Fruit fly (Drosophila melanogaster): ENCODE data around the gene CG14817.

The CG14817 gene

dm6 chrX:1909533-1909932 is 32.5 kb upstream of the CG14817 start:
- TF ChIP-seq rgr (GFP tag; optimal IDR thresholded peaks at IDR 0.05) (no peak), usp (GFP tag; optimal IDR thresholded peaks at IDR 0.05) (no peak), Vsx2 (GFP tag; optimal IDR thresholded peaks at IDR 0.05; ENCODE audit: partially characterized antibody) (no peak), OdsH (GFP tag; optimal IDR thresholded peaks at IDR 0.05) (no peak), Rel (GFP tag; optimal IDR thresholded peaks at IDR 0.05) (no peak), Rel (tag; optimal IDR thresholded peaks at IDR 0.05) (peak; percentile 55)

- TF ChIP-seq Sp1 (GFP tag; optimal IDR thresholded peaks at IDR 0.05) (peak; percentile 10), Myc (optimal IDR thresholded peaks at IDR 0.05) (no peak)
These were observed 31.7 kb upstream of the CG14817 start, which contains the start of the genes Edem1 and Rbcn-3B for dm6 chrX:1908757-1909156. Gene Edem1, minus strand, starts transcription at chrX:1908827. Gene Rbcn-3B, plus strand, starts transcription at chrX:1908920.

dm6 chrX:1907727-1908264 is 30.7 kb upstream of the CG14817 start, which contains the start of gene mip130:
Gene mip130, plus strand, starts transcription at chrX:1908239.
- TF ChIP-seq Rel (GFP tag; optimal IDR thresholded peaks at IDR 0.05) (no peak), Rel (tag; optimal IDR thresholded peaks at IDR 0.05) (peak; percentile 41), woc (GFP tag; optimal IDR thresholded peaks at IDR 0.05) (peak; percentile 85), Myc (optimal IDR thresholded peaks at IDR 0.05) (peak; percentile 51), foxo (GFP tag; optimal IDR thresholded peaks at IDR 0.05) (peak in 1 of 2 experiments; percentile 73), fru (GFP tag; optimal IDR thresholded peaks at IDR 0.05) (peak; percentile 68), h (GFP tag; optimal IDR thresholded peaks at IDR 0.05) (peak; percentile 73), Hr83 (GFP tag; optimal IDR thresholded peaks at IDR 0.05; ENCODE audit: poor library complexity, severe bottlenecking) (peak; percentile 1), dl (GFP tag; optimal IDR thresholded peaks at IDR 0.05; ENCODE audit: insufficient read depth in 1 of 2, partially characterized antibody in 2 of 2) (no peak), Sp1 (GFP tag; optimal IDR thresholded peaks at IDR 0.05) (peak; percentile 63), dsf (GFP tag; optimal IDR thresholded peaks at IDR 0.05; ENCODE audit: borderline replicate concordance) (no peak), OdsH (GFP tag; optimal IDR thresholded peaks at IDR 0.05) (peak; percentile 38), ey (GFP tag; optimal IDR thresholded peaks at IDR 0.05) (peak; percentile 24), psq (GFP tag; optimal IDR thresholded peaks at IDR 0.05) (peak; percentile 56), dmrt93B (GFP tag; optimal IDR thresholded peaks at IDR 0.05) (peak; percentile 30), GATAd (GFP tag; optimal IDR thresholded peaks at IDR 0.05) (no peak), br (GFP tag; optimal IDR thresholded peaks at IDR 0.05) (peak; percentile 43), Hr78 (GFP tag; optimal IDR thresholded peaks at IDR 0.05) (no peak), HLH106 (tag; optimal IDR thresholded peaks at IDR 0.05) (peak; percentile 64), rgr (GFP tag; optimal IDR thresholded peaks at IDR 0.05) (peak; percentile 45)

dm6 chrX:1903968-1904367 is 26.9 kb upstream of the CG14817 start:
- no peak for TF ChIP-seq dsf (GFP tag; optimal IDR thresholded peaks at IDR 0.05; ENCODE audit: borderline replicate concordance)
- TF ChIP-seq psq (GFP tag; optimal IDR thresholded peaks at IDR 0.05) = no peak
- no peak for TF ChIP-seq Dif (GFP tag; optimal IDR thresholded peaks at IDR 0.05; ENCODE audit: partially characterized antibody)
- no peak for TF ChIP-seq Mio (GFP tag; optimal IDR thresholded peaks at IDR 0.05)
- TF ChIP-seq brk (GFP tag; optimal IDR thresholded peaks at IDR 0.05) = no peak
- TF ChIP-seq rgr (GFP tag; optimal IDR thresholded peaks at IDR 0.05) = no peak
- no peak for TF ChIP-seq tai (GFP tag; optimal IDR thresholded peaks at IDR 0.05)
- TF ChIP-seq Jra (GFP tag; optimal IDR thresholded peaks at IDR 0.05) = no peak
- TF ChIP-seq pan (optimal IDR thresholded peaks at IDR 0.05) = no peak
- no peak for TF ChIP-seq Dfd (GFP tag; optimal IDR thresholded peaks at IDR 0.05)
- TF ChIP-seq Abd-B (GFP tag; optimal IDR thresholded peaks at IDR 0.05) = no peak
- no peak for TF ChIP-seq GATAd (GFP tag; optimal IDR thresholded peaks at IDR 0.05)
- TF ChIP-seq Hr83 (GFP tag; optimal IDR thresholded peaks at IDR 0.05; ENCODE audit: poor library complexity, severe bottlenecking) = no peak
- no peak for TF ChIP-seq CG9705 (GFP tag; optimal IDR thresholded peaks at IDR 0.05)
- TF ChIP-seq fru (GFP tag; optimal IDR thresholded peaks at IDR 0.05) = no peak
- TF ChIP-seq CG32264 (GFP tag; optimal IDR thresholded peaks at IDR 0.05) = no peak
- TF ChIP-seq Hr78 (GFP tag; optimal IDR thresholded peaks at IDR 0.05) = no peak
- no peak for TF ChIP-seq N (GFP tag; optimal IDR thresholded peaks at IDR 0.05)
- no peak for TF ChIP-seq CrebA (GFP tag; optimal IDR thresholded peaks at IDR 0.05; ENCODE audit: borderline replicate concordance)
- TF ChIP-seq foxo (GFP tag; optimal IDR thresholded peaks at IDR 0.05) = no peak

All from whole organism, wandering third instar larva.